Worm (Caenorhabditis elegans) whole organism, mixed stage, embryonic: ENCODE results near the gene ger-1.

Experiments
- M03D4.4 ChIP-seq: sonication (generic microtip); optimal IDR thresholded peaks from 2 replicates; lab custom pipeline; 2017; ENCODE audit warnings: mild to moderate bottlenecking, missing genetic modification characterization, missing compliant biosample characterization
- bed-3 ChIP-seq: fragments of 200-800 bp; sonication (Bioruptor generic); optimal IDR thresholded peaks from 3 replicates; lab custom pipeline; 2018; ENCODE audit warnings: mild to moderate bottlenecking, missing genetic modification characterization, moderate library complexity, missing compliant biosample characterization
- blmp-1 ChIP-seq: fragments of 150-350 bp; optimal IDR thresholded peaks from 2 replicates; lab custom pipeline; 2014; ENCODE audit warnings: missing biosample characterization, missing genetic modification characterization
- ceh-39 ChIP-seq: fragments of 150-350 bp; optimal IDR thresholded peaks from 2 replicates; lab custom pipeline; 2014; ENCODE audit warnings: missing biosample characterization, missing genetic modification characterization
- ceh-83 ChIP-seq: fragments of 200-800 bp; sonication (Bioruptor generic); optimal IDR thresholded peaks from 2 replicates; lab custom pipeline; 2018; ENCODE audit warnings: mild to moderate bottlenecking, missing genetic modification characterization, missing compliant biosample characterization
- ces-1 ChIP-seq: fragments of 150-350 bp; optimal IDR thresholded peaks from 2 replicates; lab custom pipeline; 2014; ENCODE audit warnings: missing biosample characterization, missing genetic modification reagents, missing genetic modification characterization
- cnd-1 ChIP-seq: fragments of 200-800 bp; sonication (Bioruptor generic); optimal IDR thresholded peaks from 2 replicates; lab custom pipeline; 2018; ENCODE audit warnings: mild to moderate bottlenecking, missing genetic modification characterization, missing compliant biosample characterization
- drap-1 ChIP-seq: fragments of 200-800 bp; sonication (Bioruptor generic); optimal IDR thresholded peaks from 3 replicates; lab custom pipeline; 2018; ENCODE audit warnings: mild to moderate bottlenecking, missing genetic modification characterization, missing compliant biosample characterization
- elt-1 ChIP-seq: sonication (generic microtip); optimal IDR thresholded peaks from 2 replicates; lab custom pipeline; 2017; ENCODE audit warnings: missing genetic modification characterization, mild to moderate bottlenecking, missing compliant biosample characterization, antibody characterized with exemption, moderate library complexity, borderline replicate concordance; ENCODE audit not compliant: insufficient read depth
- elt-3 ChIP-seq: fragments of 150-350 bp; optimal IDR thresholded peaks from 2 replicates; lab custom pipeline; 2014; ENCODE audit warnings: missing biosample characterization, missing genetic modification characterization
- flh-1 ChIP-seq: fragments of 200-800 bp; sonication (Bioruptor generic); optimal IDR thresholded peaks from 2 replicates; lab custom pipeline; 2018; ENCODE audit warnings: mild to moderate bottlenecking, missing genetic modification characterization, moderate library complexity, missing compliant biosample characterization
- lin-13 ChIP-seq: fragments of 150-350 bp; optimal IDR thresholded peaks from 2 replicates; lab custom pipeline; 2014; ENCODE audit warnings: missing biosample characterization, missing genetic modification characterization
- lin-32 ChIP-seq: fragments of 200-800 bp; sonication (Bioruptor generic); optimal IDR thresholded peaks from 2 replicates; lab custom pipeline; 2018; ENCODE audit warnings: mild to moderate bottlenecking, missing genetic modification characterization, missing compliant biosample characterization
- lsy-2 ChIP-seq: fragments of 150-350 bp; optimal IDR thresholded peaks from 2 replicates; lab custom pipeline; 2014; ENCODE audit warnings: missing biosample characterization, missing genetic modification characterization
- mab-5 ChIP-seq: fragments of 150-350 bp; optimal IDR thresholded peaks from 2 replicates; lab custom pipeline; 2014; ENCODE audit warnings: missing biosample characterization, missing genetic modification characterization
- mep-1 ChIP-seq: fragments of 150-350 bp; optimal IDR thresholded peaks from 2 replicates; lab custom pipeline; 2017; ENCODE audit warnings: missing biosample characterization, missing genetic modification reagents, missing genetic modification characterization, inconsistent platforms
- mls-2 ChIP-seq: sonication (generic microtip); optimal IDR thresholded peaks from 2 replicates; lab custom pipeline; 2016; ENCODE audit warnings: mild to moderate bottlenecking, missing genetic modification characterization, moderate library complexity, missing compliant biosample characterization
- nhr-12 ChIP-seq: fragments of 150-350 bp; optimal IDR thresholded peaks from 2 replicates; lab custom pipeline; 2014; ENCODE audit warnings: missing biosample characterization, missing genetic modification characterization
- nhr-2 ChIP-seq: fragments of 150-350 bp; optimal IDR thresholded peaks from 2 replicates; lab custom pipeline; 2014; ENCODE audit warnings: missing biosample characterization, missing genetic modification characterization
- nhr-237 ChIP-seq: fragments of 150-350 bp; optimal IDR thresholded peaks from 2 replicates; lab custom pipeline; 2014; ENCODE audit warnings: missing biosample characterization, missing genetic modification characterization
- nhr-76 ChIP-seq: sonication (generic microtip); optimal IDR thresholded peaks from 2 replicates; lab custom pipeline; 2017; ENCODE audit warnings: missing biosample characterization, missing genetic modification characterization
- pha-4 ChIP-seq: fragments of 150-350 bp; optimal IDR thresholded peaks from 2 replicates; lab custom pipeline; 2018; ENCODE audit warnings: missing biosample characterization, missing genetic modification reagents, missing genetic modification characterization
- sem-2 ChIP-seq: fragments of 200-800 bp; sonication (Bioruptor generic); optimal IDR thresholded peaks from 2 replicates; lab custom pipeline; 2018; ENCODE audit warnings: mild to moderate bottlenecking, missing genetic modification characterization, missing compliant biosample characterization
- snpc-4 ChIP-seq: fragments of 150-350 bp; optimal IDR thresholded peaks from 2 replicates; lab custom pipeline; 2014; ENCODE audit warnings: missing biosample characterization, missing genetic modification characterization
- sptf-1 ChIP-seq: sonication (generic microtip); optimal IDR thresholded peaks from 2 replicates; lab custom pipeline; 2017; ENCODE audit warnings: mild to moderate bottlenecking, missing genetic modification characterization, moderate library complexity, missing compliant biosample characterization
- tbx-8 ChIP-seq: fragments of 200-800 bp; sonication (Bioruptor generic); optimal IDR thresholded peaks from 2 replicates; lab custom pipeline; 2018; ENCODE audit warnings: mild to moderate bottlenecking, missing genetic modification characterization, moderate library complexity, missing compliant biosample characterization
- unc-120 ChIP-seq: sonication (generic microtip); optimal IDR thresholded peaks from 2 replicates; lab custom pipeline; 2017; ENCODE audit warnings: missing genetic modification characterization, missing compliant biosample characterization; ENCODE audit not compliant: poor library complexity, severe bottlenecking
- unc-39 ChIP-seq: fragments of 150-350 bp; optimal IDR thresholded peaks from 2 replicates; lab custom pipeline; 2014; ENCODE audit warnings: missing biosample characterization, missing genetic modification characterization
- zip-8 ChIP-seq: fragments of 150-350 bp; optimal IDR thresholded peaks from 2 replicates; lab custom pipeline; 2014; ENCODE audit warnings: missing biosample characterization, missing genetic modification characterization
- ztf-11 ChIP-seq: fragments of 150-350 bp; optimal IDR thresholded peaks from 2 replicates; lab custom pipeline; 2014; ENCODE audit warnings: missing biosample characterization, missing genetic modification characterization

Gene ger-1

DNA sequence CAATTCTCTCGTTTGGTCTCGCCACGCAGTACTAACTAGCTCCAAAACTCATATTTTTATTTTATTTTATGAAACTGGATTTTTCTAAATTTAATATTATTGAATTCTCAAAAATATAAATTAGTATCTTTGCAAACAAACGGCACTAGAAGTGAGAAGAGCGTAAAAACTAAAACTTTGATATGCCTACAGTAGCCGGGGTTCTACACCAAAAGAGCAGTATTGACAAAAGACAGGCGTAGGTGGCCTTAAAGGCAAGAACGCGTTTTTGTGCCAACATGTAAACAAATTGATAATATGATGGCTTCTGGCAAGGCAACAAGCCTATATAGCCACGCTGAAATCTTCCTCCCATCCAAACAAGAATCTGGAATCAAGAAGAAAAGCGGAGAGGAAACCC is 4.7 kb downstream of the ger-1 start, which contains the start of gene R01H2.1:
Gene R01H2.1 (plus strand): TSS at position 301 of the 400 bp plus-strand sequence.
- no peak for TF ChIP-seq mls-2
- TF ChIP-seq lin-13 (tag; lab: Kevin White, UChicago), result no peak
- TF ChIP-seq lsy-2 (tag; lab: Kevin White, UChicago), result no peak
- no peak for TF ChIP-seq sem-2 (GFP tag; lab: Kevin White, UChicago)
- no peak for TF ChIP-seq tbx-8 (GFP tag; lab: Kevin White, UChicago)
- TF ChIP-seq elt-3 (tag; lab: Kevin White, UChicago), result no peak
- no peak for TF ChIP-seq nhr-12 (tag; lab: Kevin White, UChicago)
- TF ChIP-seq drap-1 (GFP tag; lab: Kevin White, UChicago), result no peak
- no peak for TF ChIP-seq ces-1 (GFP tag; lab: Kevin White, UChicago)
- TF ChIP-seq nhr-76 (tag; lab: Kevin White, UChicago), result no peak
- no peak for TF ChIP-seq unc-120 (tag; lab: Kevin White, UChicago)
- no peak for TF ChIP-seq lin-32 (GFP tag; lab: Kevin White, UChicago)
- TF ChIP-seq sptf-1 (tag; lab: Kevin White, UChicago), result no peak
- TF ChIP-seq cnd-1 (tag; lab: Kevin White, UChicago), result no peak
- no peak for TF ChIP-seq pha-4
- TF ChIP-seq flh-1 (GFP tag; lab: Kevin White, UChicago), result no peak
- no peak for TF ChIP-seq zip-8
- TF ChIP-seq elt-1, result no peak
- TF ChIP-seq mep-1, result no peak
- TF ChIP-seq nhr-237 (tag; lab: Kevin White, UChicago), result no peak
- TF ChIP-seq, all 35 proteins: peak for 0

DNA sequence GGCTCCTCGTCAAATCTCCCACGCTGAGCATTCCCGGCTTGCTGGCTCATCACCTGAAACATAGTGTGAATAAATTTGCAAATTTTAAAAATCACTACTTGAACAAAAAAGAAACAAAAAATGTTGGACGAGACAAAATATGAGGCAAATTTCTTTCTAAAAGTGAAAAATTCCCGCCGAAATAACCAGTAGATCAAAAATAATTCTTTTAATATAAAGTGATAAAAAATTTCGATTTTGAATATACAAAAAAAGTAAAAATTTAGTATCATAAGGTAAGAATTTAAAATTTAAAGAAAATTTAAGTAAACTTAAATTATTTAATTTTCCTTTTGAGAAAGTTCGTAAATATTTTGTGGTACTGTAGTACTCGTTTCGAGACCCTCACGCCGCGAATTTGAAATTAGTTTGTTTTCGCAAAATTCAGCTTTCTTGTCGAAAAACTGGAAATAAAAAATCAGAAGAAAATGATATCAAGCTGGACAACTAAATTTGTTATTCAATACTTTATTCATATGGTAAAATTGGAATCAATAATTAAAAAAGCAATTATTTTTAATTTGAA is 6.7 kb downstream of the ger-1 start, which contains the start of gene egg-2:
Gene egg-2 (minus strand): TSS at position 53 of the 565 bp plus-strand sequence.
- no peak for TF ChIP-seq lin-32 (GFP tag; lab: Kevin White, UChicago)
- no peak for TF ChIP-seq mep-1
- no peak for TF ChIP-seq nhr-237 (tag; lab: Kevin White, UChicago)
- TF ChIP-seq bed-3 (GFP tag; lab: Kevin White, UChicago), result no peak
- no peak for TF ChIP-seq nhr-2 (tag; lab: Kevin White, UChicago)
- TF ChIP-seq nhr-12 (tag; lab: Kevin White, UChicago), result no peak
- TF ChIP-seq unc-120 (tag; lab: Kevin White, UChicago), result no peak
- no peak for TF ChIP-seq mab-5
- TF ChIP-seq cnd-1 (tag; lab: Kevin White, UChicago), result no peak
- no peak for TF ChIP-seq unc-39
- no peak for TF ChIP-seq sem-2 (GFP tag; lab: Kevin White, UChicago)
- TF ChIP-seq ztf-11 (tag; lab: Kevin White, UChicago), result no peak
- no peak for TF ChIP-seq flh-1 (GFP tag; lab: Kevin White, UChicago)
- no peak for TF ChIP-seq blmp-1 (tag; lab: Kevin White, UChicago)
- TF ChIP-seq M03D4.4 (tag; lab: Kevin White, UChicago), result no peak
- TF ChIP-seq ceh-83 (GFP tag; lab: Kevin White, UChicago), result no peak
- TF ChIP-seq elt-3 (tag; lab: Kevin White, UChicago), result no peak
- TF ChIP-seq drap-1 (GFP tag; lab: Kevin White, UChicago), result no peak
- no peak for TF ChIP-seq ceh-39 (tag; lab: Kevin White, UChicago)
- no peak for TF ChIP-seq elt-1

DNA sequence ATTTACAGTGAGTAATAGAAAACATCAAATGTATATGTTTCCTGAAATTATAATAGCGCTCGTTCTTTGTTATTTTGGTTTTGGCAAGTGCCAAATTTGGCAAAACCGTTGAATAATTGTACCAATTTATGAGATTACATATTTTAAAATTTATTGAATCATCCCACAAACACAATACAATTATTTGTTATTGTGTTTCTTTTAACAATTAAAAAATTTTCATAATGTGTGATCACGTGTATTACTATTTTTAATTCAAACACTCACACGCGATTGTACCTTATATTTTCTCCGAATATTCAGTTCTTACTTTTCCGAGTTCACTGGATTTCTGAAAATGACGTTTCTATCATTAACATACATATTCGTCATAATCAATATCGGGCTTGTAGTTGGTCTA is 11.0 kb downstream of the ger-1 start, which contains the start of gene R01H2.2:
Gene R01H2.2 (plus strand): TSS at position 301 of the 400 bp plus-strand sequence.
- TF ChIP-seq bed-3 (GFP tag; lab: Kevin White, UChicago), result no peak
- TF ChIP-seq, all 35 proteins: peak for 0

DNA sequence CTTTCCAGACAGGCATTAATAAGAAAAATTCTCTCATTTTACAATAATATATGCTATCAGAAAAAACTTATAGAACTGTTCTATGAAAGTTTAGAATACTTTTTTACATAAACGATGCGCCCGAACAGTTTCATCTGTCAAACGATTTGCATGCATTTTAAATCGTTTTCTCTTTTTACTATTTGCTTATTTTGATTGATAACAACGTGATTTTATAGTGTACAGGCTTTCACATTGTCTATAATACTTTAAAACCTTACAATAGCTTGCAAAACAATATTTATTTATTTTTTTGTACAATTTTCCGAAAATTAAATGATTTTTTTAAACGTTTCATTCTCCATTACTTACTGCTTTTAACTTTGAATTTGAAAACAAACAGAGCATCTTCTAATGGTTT is 21.6 kb downstream of the ger-1 start, which contains the start of gene R01H2.7:
Gene R01H2.7 (minus strand): TSS at position 101 of the 400 bp plus-strand sequence.
- TF ChIP-seq snpc-4 (tag; lab: Kevin White, UChicago) (no peak), nhr-2 (tag; lab: Kevin White, UChicago) (no peak), zip-8 (no peak), sem-2 (GFP tag; lab: Kevin White, UChicago) (no peak)
